Worm (Caenorhabditis elegans): ENCODE measurements around the gene F40G12.10.

ce11 chrV:14324502-14325467, 41.4 kb downstream of the F40G12.10 start, which contains the start of the genes F47B8.4 and F47B8.18:
- TF ChIP-seq lin-13 (tag; optimal IDR thresholded peaks at IDR 0.05) (no peak), unc-39 (tag; optimal IDR thresholded peaks at IDR 0.05) (no peak), unc-62 (GFP tag; optimal IDR thresholded peaks at IDR 0.05) (no peak), nhr-237 (tag; optimal IDR thresholded peaks at IDR 0.05) (no peak), lsy-2 (tag; optimal IDR thresholded peaks at IDR 0.05) (no peak), ceh-43 (GFP tag; optimal IDR thresholded peaks at IDR 0.05) (no peak), pha-4 (tag; optimal IDR thresholded peaks at IDR 0.05) (no peak), nhr-2 (tag; optimal IDR thresholded peaks at IDR 0.05) (no peak), hlh-1 (tag; optimal IDR thresholded peaks at IDR 0.05) (no peak), bed-3 (GFP tag; optimal IDR thresholded peaks at IDR 0.05) (no peak), nhr-76 (tag; optimal IDR thresholded peaks at IDR 0.05) (no peak), snpc-4 (tag; optimal IDR thresholded peaks at IDR 0.05) (no peak)

All from whole organism, mixed stage, embryonic.